Fruit fly (Drosophila melanogaster) S2 (cell line): ENCODE measurements around the gene Traf4.

Experiments used
- CG8478 ChIP-seq: fragments of >200 bp; optimal IDR thresholded peaks from 2 replicates; lab custom pipeline; 2018
- CTCF ChIP-seq, 2 experiments: fragments of >200 bp; optimal IDR thresholded peaks; 2 replicates each; lab custom pipeline; 2018

dm6 chr2L:4332962-4333757 lies 28.6 kb upstream of the Traf4 start:
- TF ChIP-seq CG8478 (lab: Kevin White, UChicago), result no peak
- TF ChIP-seq CTCF (optimal IDR thresholded peaks at IDR 0.05; lab: Kevin White, UChicago), result no peak
